Worm (Caenorhabditis elegans): ENCODE measurements around the gene sgo-1.

sgo-1 gene

ce11 chrIV:7836030-7836429 is 39.7 kb upstream of the sgo-1 start (continued):
- no peak for TF ChIP-seq hlh-17 (GFP tag; optimal IDR thresholded peaks at IDR 0.05; ENCODE audit: borderline replicate concordance)
- no peak for TF ChIP-seq ces-1 (GFP tag; optimal IDR thresholded peaks at IDR 0.05)
- no peak for TF ChIP-seq nhr-12 (tag; optimal IDR thresholded peaks at IDR 0.05)
- no peak for TF ChIP-seq swsn-7 (tag; optimal IDR thresholded peaks at IDR 0.05)
- TF ChIP-seq unc-130 (tag; optimal IDR thresholded peaks at IDR 0.05): no peak
- TF ChIP-seq irx-1 (tag; optimal IDR thresholded peaks at IDR 0.05): no peak
- no peak for TF ChIP-seq efl-3 (GFP tag; optimal IDR thresholded peaks at IDR 0.05)
- no peak for TF ChIP-seq fkh-10 (GFP tag; optimal IDR thresholded peaks at IDR 0.05)
- no peak for TF ChIP-seq vab-15 (tag; optimal IDR thresholded peaks at IDR 0.05)
- peak; percentile 92 for TF ChIP-seq blmp-1 (tag; optimal IDR thresholded peaks at IDR 0.05)
- TF ChIP-seq dsc-1 (tag; optimal IDR thresholded peaks at IDR 0.05): no peak
- TF ChIP-seq ceh-88 (GFP tag; IDR thresholded peaks at IDR 0.05): no peak
- peak; percentile 56 for TF ChIP-seq nhr-20 (tag; optimal IDR thresholded peaks at IDR 0.05)
- no peak for TF ChIP-seq elt-2 (tag; optimal IDR thresholded peaks at IDR 0.05)
- no peak for TF ChIP-seq nhr-28 (tag; optimal IDR thresholded peaks at IDR 0.05)
- no peak for TF ChIP-seq ceh-90 (tag; optimal IDR thresholded peaks at IDR 0.05)
- TF ChIP-seq lin-35 (GFP tag; optimal IDR thresholded peaks at IDR 0.05): peak in 1 of 2 experiments; percentile 27
- TF ChIP-seq egl-13 (tag; optimal IDR thresholded peaks at IDR 0.05): no peak
- TF ChIP-seq nhr-71 (tag; optimal IDR thresholded peaks at IDR 0.05): peak; percentile 10
- TF ChIP-seq nhr-84 (tag; optimal IDR thresholded peaks at IDR 0.05): no peak
- no peak for TF ChIP-seq hpl-2 (GFP tag; optimal IDR thresholded peaks at IDR 0.05)
- TF ChIP-seq egl-27 (tag; optimal IDR thresholded peaks at IDR 0.05): no peak
- no peak for TF ChIP-seq Y116A8C.19 (tag; optimal IDR thresholded peaks at IDR 0.05; ENCODE audit: borderline replicate concordance)
- TF ChIP-seq ets-5 (GFP tag; IDR thresholded peaks at IDR 0.05): no peak
- no peak for TF ChIP-seq unc-98 (GFP tag; IDR thresholded peaks at IDR 0.05)
- TF ChIP-seq mdl-1 (tag; optimal IDR thresholded peaks at IDR 0.05): no peak
- TF ChIP-seq lir-3 (tag; optimal IDR thresholded peaks at IDR 0.05; ENCODE audit: poor library complexity): no peak
- TF ChIP-seq sptf-1 (tag; optimal IDR thresholded peaks at IDR 0.05): no peak
- peak in 1 of 2 experiments; percentile 1 for TF ChIP-seq efl-1 (optimal IDR thresholded peaks at IDR 0.05)
- TF ChIP-seq efl-1 (GFP tag; optimal IDR thresholded peaks at IDR 0.05 in 1 of 2): peak in 1 of 2 experiments; percentile 85

DNA sequence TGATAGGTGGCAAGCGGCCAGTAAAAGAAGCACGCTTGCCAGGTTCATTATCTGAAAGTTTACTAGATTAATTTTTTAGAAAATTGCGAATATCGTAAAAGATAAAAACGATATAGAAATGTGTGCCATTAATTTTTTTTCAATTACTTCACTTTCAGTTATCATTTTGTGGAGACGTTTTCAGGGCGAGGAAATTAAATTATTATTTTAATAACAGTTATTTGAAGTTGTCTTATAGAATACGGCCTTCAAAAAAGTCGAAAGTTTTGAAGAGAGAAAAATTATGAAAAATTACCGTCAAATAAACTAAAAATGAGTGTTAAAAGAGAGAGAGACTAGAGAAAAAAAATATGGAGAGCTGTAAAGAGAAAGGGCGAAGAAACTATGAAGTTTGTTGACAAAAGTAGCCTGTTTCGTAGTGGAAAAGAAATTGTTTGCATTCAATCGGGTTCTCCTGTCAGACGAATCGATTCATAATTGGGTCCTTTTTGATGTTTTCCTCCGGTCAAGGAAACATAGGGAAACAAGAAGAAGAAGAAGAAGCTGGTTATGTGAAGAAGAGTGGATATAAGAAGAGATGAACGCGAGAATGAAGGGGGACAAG is 38.4 kb upstream of the sgo-1 start, which contains the start of gene erp-44.2:
erp-44.2 (minus strand) TSS at position 51 of the 604 bp plus-strand sequence.
- TF ChIP-seq nhr-71 (tag; optimal IDR thresholded peaks at IDR 0.05): no peak
- no peak for TF ChIP-seq elt-3 (tag; optimal IDR thresholded peaks at IDR 0.05)
- TF ChIP-seq lin-39 (tag; optimal IDR thresholded peaks at IDR 0.05): no peak
- no peak for TF ChIP-seq ceh-90 (tag; optimal IDR thresholded peaks at IDR 0.05)
- TF ChIP-seq tbx-2 (tag; optimal IDR thresholded peaks at IDR 0.05): no peak
- no peak for TF ChIP-seq nhr-85 (tag)
- TF ChIP-seq irx-1 (tag; optimal IDR thresholded peaks at IDR 0.05): no peak
- TF ChIP-seq nhr-11 (tag; optimal IDR thresholded peaks at IDR 0.05): no peak
- no peak for TF ChIP-seq unc-130 (tag; optimal IDR thresholded peaks at IDR 0.05)
- TF ChIP-seq ets-5 (GFP tag; IDR thresholded peaks at IDR 0.05): no peak
- no peak for TF ChIP-seq efl-3 (GFP tag; optimal IDR thresholded peaks at IDR 0.05)
- TF ChIP-seq lsy-2 (tag; optimal IDR thresholded peaks at IDR 0.05): no peak
- TF ChIP-seq lin-35 (GFP tag; optimal IDR thresholded peaks at IDR 0.05): no peak

ce11 chrIV:7830151-7830550 is 33.9 kb upstream of the sgo-1 start, which contains the start of gene mvb-12:
TSS of gene mvb-12 (plus strand) at chrIV:7830525.
- TF ChIP-seq nhr-47 (tag; optimal IDR thresholded peaks at IDR 0.05) (no peak), lin-14 (GFP tag; optimal IDR thresholded peaks at IDR 0.05) (peak; percentile 77), nhr-28 (tag; optimal IDR thresholded peaks at IDR 0.05) (no peak), nhr-12 (tag; optimal IDR thresholded peaks at IDR 0.05) (no peak), swsn-7 (tag; optimal IDR thresholded peaks at IDR 0.05) (peak; percentile 13), lsy-2 (tag; optimal IDR thresholded peaks at IDR 0.05) (peak in 1 of 2 experiments; percentile 46), nhr-237 (tag; optimal IDR thresholded peaks at IDR 0.05) (no peak), nhr-71 (tag; optimal IDR thresholded peaks at IDR 0.05) (peak; percentile 34), nhr-90 (tag; optimal IDR thresholded peaks at IDR 0.05; ENCODE audit: poor library complexity) (no peak), mef-2 (tag; optimal IDR thresholded peaks at IDR 0.05) (no peak), snu-23 (GFP tag; optimal IDR thresholded peaks at IDR 0.05) (peak; percentile 29), ceh-82 (tag; optimal IDR thresholded peaks at IDR 0.05) (no peak), mdl-1 (tag; optimal IDR thresholded peaks at IDR 0.05) (peak in 1 of 2 experiments; percentile 13), lin-15B (tag; optimal IDR thresholded peaks at IDR 0.05) (peak; percentile 5), C34B4.2 (tag; optimal IDR thresholded peaks at IDR 0.05) (no peak), efl-1 (optimal IDR thresholded peaks at IDR 0.05) (peak; percentile 2 to 5), efl-1 (GFP tag; optimal IDR thresholded peaks at IDR 0.05 in 1 of 2) (peak; percentile 31 to 75), fkh-8 (tag; optimal IDR thresholded peaks at IDR 0.05) (peak; percentile 60), sox-4 (tag; optimal IDR thresholded peaks at IDR 0.05) (no peak), elt-2 (tag; optimal IDR thresholded peaks at IDR 0.05) (no peak), F16B12.6 (tag; optimal IDR thresholded peaks at IDR 0.05) (no peak), blmp-1 (tag; optimal IDR thresholded peaks at IDR 0.05) (peak; percentile 5)
